Worm (Caenorhabditis elegans): ENCODE results near the gene tmem-132.
"Not testable (repeated sequence)": the region's sequence is repeated elsewhere in the genome, so short reads cannot be mapped to it uniquely, and the experiment has no call there.

ce11 chrIII:2699363-2699762 lies 17.1 kb downstream of the tmem-132 start, which contains the start of gene cox-6B:
- TF ChIP-seq B0310.2 (tag; optimal IDR thresholded peaks at IDR 0.05); ceh-13 (GFP tag; optimal IDR thresholded peaks at IDR 0.05); scrt-1 (GFP tag; IDR thresholded peaks at IDR 0.05); ama-1 (optimal IDR thresholded peaks at IDR 0.05): not testable (repeated sequence)
